Worm (Caenorhabditis elegans): ENCODE measurements around the gene fbxb-9.

DNA sequence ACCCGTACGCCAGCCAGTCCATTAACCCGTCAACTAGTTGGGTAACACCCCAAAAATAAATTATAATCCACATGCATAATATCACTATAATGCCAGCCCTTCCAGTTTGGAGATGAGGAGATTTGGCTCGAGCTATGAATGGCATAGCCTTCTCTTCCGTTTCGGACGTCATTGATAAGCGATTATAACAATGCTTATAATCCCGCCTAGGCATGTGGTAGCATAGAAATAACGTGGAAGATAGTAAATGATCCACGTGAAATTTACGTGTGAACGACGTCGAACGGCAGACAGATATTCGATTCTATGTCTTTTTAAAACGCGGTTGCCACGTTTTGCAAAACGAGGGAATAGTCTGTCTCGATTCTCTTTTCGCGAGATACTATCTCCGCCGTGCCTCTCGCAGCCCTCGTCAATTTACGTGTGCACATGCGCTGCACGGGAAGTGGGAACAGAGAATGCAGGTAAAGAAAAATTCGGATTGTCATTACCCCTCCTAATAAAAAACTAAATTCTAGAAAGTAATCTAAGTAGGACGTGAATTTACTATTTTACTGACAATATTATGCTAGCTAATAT, 13.5 kb downstream of the fbxb-9 start:
- TF ChIP-seq pag-3 (tag; optimal IDR thresholded peaks at IDR 0.05; ENCODE audit: borderline replicate concordance) (no peak), ama-1 (optimal IDR thresholded peaks at IDR 0.05) (no peak), dve-1 (tag; optimal IDR thresholded peaks at IDR 0.05) (no peak), ref-2 (tag; optimal IDR thresholded peaks at IDR 0.05) (no peak), ceh-30 (tag; optimal IDR thresholded peaks at IDR 0.05) (no peak), elt-2 (tag; optimal IDR thresholded peaks at IDR 0.05) (no peak)

Measured in whole organism, late embryonic.